Fruit fly (Drosophila melanogaster): ENCODE data around the gene CG10132.

The CG10132 gene

dm6 chr2L:19548158-19548557 is 29.5 kb downstream of the CG10132 start, which contains the start of gene Tep4:
Gene Tep4, plus strand, starts transcription at chr2L:19548507.
- TF ChIP-seq GATAd (GFP tag; optimal IDR thresholded peaks at IDR 0.05) (no peak), Hr83 (GFP tag; optimal IDR thresholded peaks at IDR 0.05; ENCODE audit: poor library complexity, severe bottlenecking) (no peak), usp (GFP tag; optimal IDR thresholded peaks at IDR 0.05) (no peak), N (GFP tag; optimal IDR thresholded peaks at IDR 0.05) (no peak), woc (GFP tag; optimal IDR thresholded peaks at IDR 0.05) (no peak), Mio (GFP tag; optimal IDR thresholded peaks at IDR 0.05) (no peak), Dfd (GFP tag; optimal IDR thresholded peaks at IDR 0.05) (no peak), br (GFP tag; optimal IDR thresholded peaks at IDR 0.05) (no peak), h (GFP tag; optimal IDR thresholded peaks at IDR 0.05) (no peak), dl (GFP tag; optimal IDR thresholded peaks at IDR 0.05; ENCODE audit: insufficient read depth in 1 of 2, partially characterized antibody in 2 of 2) (peak; percentile 22 to 55), Rel (GFP tag; optimal IDR thresholded peaks at IDR 0.05) (peak; percentile 36), Rel (tag; optimal IDR thresholded peaks at IDR 0.05) (peak; percentile 99), Jra (GFP tag; optimal IDR thresholded peaks at IDR 0.05) (peak; percentile 35), Hnf4 (GFP tag; optimal IDR thresholded peaks at IDR 0.05) (no peak), dsf (GFP tag; optimal IDR thresholded peaks at IDR 0.05; ENCODE audit: borderline replicate concordance) (no peak), jim (GFP tag; optimal IDR thresholded peaks at IDR 0.05) (no peak)

- no peak for TF ChIP-seq dmrt93B (GFP tag; optimal IDR thresholded peaks at IDR 0.05)
- no peak for TF ChIP-seq dsf (GFP tag; optimal IDR thresholded peaks at IDR 0.05; ENCODE audit: borderline replicate concordance)
- no peak for TF ChIP-seq GATAd (GFP tag; optimal IDR thresholded peaks at IDR 0.05)
- no peak for TF ChIP-seq lola (GFP tag; optimal IDR thresholded peaks at IDR 0.05)
- peak; percentile 8 for TF ChIP-seq Dif (GFP tag; optimal IDR thresholded peaks at IDR 0.05; ENCODE audit: partially characterized antibody)
- TF ChIP-seq Myc (optimal IDR thresholded peaks at IDR 0.05): no peak
- peak; percentile 6 for TF ChIP-seq Jra (GFP tag; optimal IDR thresholded peaks at IDR 0.05)
- peak; percentile 42 for TF ChIP-seq Hr83 (GFP tag; optimal IDR thresholded peaks at IDR 0.05; ENCODE audit: poor library complexity, severe bottlenecking)
- no peak for TF ChIP-seq ey (GFP tag; optimal IDR thresholded peaks at IDR 0.05)
- no peak for TF ChIP-seq HLH106 (tag; optimal IDR thresholded peaks at IDR 0.05)
- no peak for TF ChIP-seq pan (optimal IDR thresholded peaks at IDR 0.05)
- TF ChIP-seq Sp1 (GFP tag; optimal IDR thresholded peaks at IDR 0.05): no peak
- TF ChIP-seq psq (GFP tag; optimal IDR thresholded peaks at IDR 0.05): peak; percentile 49
- TF ChIP-seq fru (GFP tag; optimal IDR thresholded peaks at IDR 0.05): peak; percentile 56
- TF ChIP-seq dl (GFP tag; optimal IDR thresholded peaks at IDR 0.05; ENCODE audit: insufficient read depth in 1 of 2, partially characterized antibody in 2 of 2): no peak
- peak; percentile 16 for TF ChIP-seq Vsx2 (GFP tag; optimal IDR thresholded peaks at IDR 0.05; ENCODE audit: partially characterized antibody)
- TF ChIP-seq CG9705 (GFP tag; optimal IDR thresholded peaks at IDR 0.05): no peak
- no peak for TF ChIP-seq brk (GFP tag; optimal IDR thresholded peaks at IDR 0.05)
- TF ChIP-seq h (GFP tag; optimal IDR thresholded peaks at IDR 0.05): peak; percentile 37
- TF ChIP-seq Abd-B (GFP tag; optimal IDR thresholded peaks at IDR 0.05): no peak
- TF ChIP-seq foxo (GFP tag; optimal IDR thresholded peaks at IDR 0.05): no peak
- TF ChIP-seq tai (GFP tag; optimal IDR thresholded peaks at IDR 0.05): no peak
- no peak for TF ChIP-seq woc (GFP tag; optimal IDR thresholded peaks at IDR 0.05)
- TF ChIP-seq Hr78 (GFP tag; optimal IDR thresholded peaks at IDR 0.05): no peak
- no peak for TF ChIP-seq CG32264 (GFP tag; optimal IDR thresholded peaks at IDR 0.05)
- TF ChIP-seq jim (GFP tag; optimal IDR thresholded peaks at IDR 0.05): no peak
- no peak for TF ChIP-seq Dfd (GFP tag; optimal IDR thresholded peaks at IDR 0.05)
- TF ChIP-seq OdsH (GFP tag; optimal IDR thresholded peaks at IDR 0.05): peak; percentile 1
- no peak for TF ChIP-seq Mio (GFP tag; optimal IDR thresholded peaks at IDR 0.05)
- peak; percentile 17 for TF ChIP-seq Rel (GFP tag; optimal IDR thresholded peaks at IDR 0.05)
- TF ChIP-seq Rel (tag; optimal IDR thresholded peaks at IDR 0.05): peak; percentile 82
- TF ChIP-seq br (GFP tag; optimal IDR thresholded peaks at IDR 0.05): peak; percentile 64
- no peak for TF ChIP-seq rgr (GFP tag; optimal IDR thresholded peaks at IDR 0.05)
These were observed 30.8 kb downstream of the CG10132 start for dm6 chr2L:19549412-19549811.
